Worm (Caenorhabditis elegans) whole organism, young adult: Measurements from ENCODE around the gene T13F2.4.
"Not testable (repeated sequence)": the region's sequence is repeated elsewhere in the genome, so short reads cannot be mapped to it uniquely, and the experiment has no call there.

ENCODE experiments used
- B0019.2 ChIP-seq: fragments of 200-800 bp; sonication (Bioruptor generic); conservative IDR thresholded peaks from 2 replicates; pipeline ENCODE4 v1.3.6; 2022; ENCODE audit warnings: missing genetic modification reagents, missing genetic modification characterization, missing compliant biosample characterization
- C17E4.6 ChIP-seq: fragments of 200-800 bp; sonication (Bioruptor generic); IDR thresholded peaks from 2 replicates; pipeline ENCODE4 v1.3.6; 2022; ENCODE audit warnings: missing genetic modification reagents, missing genetic modification characterization, missing compliant biosample characterization
- D2030.7 ChIP-seq: fragments of 200-800 bp; sonication (Bioruptor generic); IDR thresholded peaks from 2 replicates; pipeline ENCODE4 v1.3.6; 2022; ENCODE audit warnings: missing genetic modification reagents, missing genetic modification characterization, missing compliant biosample characterization
- F33H1.4 ChIP-seq: fragments of 200-800 bp; sonication (Bioruptor generic); IDR thresholded peaks from 2 replicates; pipeline ENCODE4 v1.3.6; 2022; ENCODE audit warnings: missing genetic modification reagents, missing genetic modification characterization, missing compliant biosample characterization
- F49E8.2 ChIP-seq: sonication (generic microtip); optimal IDR thresholded peaks from 3 replicates; lab custom pipeline; 2017; ENCODE audit warnings: missing genetic modification characterization, mild to moderate bottlenecking, missing compliant biosample characterization, antibody characterized with exemption, moderate library complexity; ENCODE audit not compliant: insufficient read depth
- F55B11.4 ChIP-seq: sonication (generic microtip); optimal IDR thresholded peaks from 2 replicates; lab custom pipeline; 2016; ENCODE audit warnings: missing compliant biosample characterization, missing genetic modification characterization, borderline replicate concordance; ENCODE audit not compliant: insufficient read depth
- Y53F4B.3 ChIP-seq: fragments of 200-800 bp; sonication (Bioruptor generic); IDR thresholded peaks from 2 replicates; pipeline ENCODE4 v1.3.6; 2022; ENCODE audit warnings: missing genetic modification reagents, missing genetic modification characterization, missing compliant biosample characterization
- Y95B8A.8 ChIP-seq: fragments of 200-800 bp; sonication (Bioruptor generic); IDR thresholded peaks from 2 replicates; pipeline ENCODE4 v1.3.6; 2022; ENCODE audit warnings: missing genetic modification reagents, missing genetic modification characterization, missing compliant biosample characterization
- ama-1 ChIP-seq, 3 experiments: fragments of 150-350 bp in 1 of 3; sonication (generic microtip) in 2 of 3; optimal IDR thresholded peaks; 2 replicates each; lab custom pipeline; 2014 to 2018; ENCODE audit warnings: missing biosample characterization in 2 of 3, missing genetic modification characterization in 2 of 3, missing genetic modification reagents in 2 of 3
- aptf-2 ChIP-seq: fragments of 200-800 bp; sonication (Bioruptor generic); conservative IDR thresholded peaks from 2 replicates; pipeline ENCODE4 v1.3.6; 2022; ENCODE audit warnings: missing genetic modification reagents, missing genetic modification characterization, missing compliant biosample characterization
- bed-1 ChIP-seq: fragments of 200-800 bp; sonication (Bioruptor generic); IDR thresholded peaks from 2 replicates; pipeline ENCODE4 v1.3.6; 2022; ENCODE audit warnings: missing genetic modification reagents, missing genetic modification characterization, missing compliant biosample characterization
- ceh-91 ChIP-seq: fragments of 200-800 bp; sonication (Bioruptor generic); IDR thresholded peaks from 2 replicates; pipeline ENCODE4 v1.3.6; 2022; ENCODE audit warnings: missing genetic modification reagents, missing genetic modification characterization, missing compliant biosample characterization
- dox-1 ChIP-seq: fragments of 200-800 bp; sonication (Bioruptor generic); IDR thresholded peaks from 2 replicates; pipeline ENCODE4 v1.3.6; 2022; ENCODE audit warnings: missing genetic modification reagents, missing genetic modification characterization, missing compliant biosample characterization
- dpl-1 ChIP-seq: fragments of 150-350 bp; optimal IDR thresholded peaks from 2 replicates; lab custom pipeline; 2014; ENCODE audit warnings: missing biosample characterization, missing genetic modification reagents, missing genetic modification characterization
- efl-1 ChIP-seq: fragments of 150-350 bp; optimal IDR thresholded peaks from 2 replicates; lab custom pipeline; 2014; ENCODE audit warnings: missing biosample characterization, missing genetic modification reagents, missing genetic modification characterization
- ekl-4 ChIP-seq: fragments of 200-800 bp; sonication (Bioruptor generic); IDR thresholded peaks from 2 replicates; pipeline ENCODE4 v1.3.6; 2022; ENCODE audit warnings: missing genetic modification reagents, missing genetic modification characterization, missing compliant biosample characterization
- hsf-1 ChIP-seq: fragments of 200-800 bp; sonication (Bioruptor generic); IDR thresholded peaks from 2 replicates; pipeline ENCODE4 v1.3.6; 2022; ENCODE audit warnings: missing genetic modification reagents, missing genetic modification characterization, missing compliant biosample characterization
- lin-26 ChIP-seq: fragments of 200-800 bp; sonication (Bioruptor generic); IDR thresholded peaks from 2 replicates; pipeline ENCODE4 v1.3.6; 2022; ENCODE audit warnings: missing genetic modification reagents, missing genetic modification characterization, missing compliant biosample characterization
- lin-35 ChIP-seq, 3 experiments: fragments of 150-350 bp in 2 of 3; sonication (generic microtip) in 1 of 3; optimal IDR thresholded peaks; 2 replicates each; lab custom pipeline; 2014 to 2018; ENCODE audit warnings: missing biosample characterization in 3 of 3, missing genetic modification characterization in 3 of 3, missing genetic modification reagents in 3 of 3
- lsl-1 ChIP-seq: fragments of 200-800 bp; sonication (Bioruptor generic); optimal IDR thresholded peaks from 2 replicates; lab custom pipeline; 2018; ENCODE audit warnings: mild to moderate bottlenecking, missing genetic modification characterization, moderate library complexity, missing compliant biosample characterization
- madf-3 ChIP-seq: fragments of 200-800 bp; sonication (Bioruptor generic); IDR thresholded peaks from 2 replicates; pipeline ENCODE4 v1.3.6; 2022; ENCODE audit warnings: missing genetic modification reagents, missing genetic modification characterization, missing compliant biosample characterization
- madf-6 ChIP-seq: fragments of 200-800 bp; sonication (Bioruptor generic); IDR thresholded peaks from 2 replicates; pipeline ENCODE4 v1.3.6; 2022; ENCODE audit warnings: missing genetic modification reagents, missing genetic modification characterization, missing compliant biosample characterization
- madf-8 ChIP-seq: fragments of 200-800 bp; sonication (Bioruptor generic); conservative IDR thresholded peaks from 2 replicates; pipeline ENCODE4 v1.3.6; 2022; ENCODE audit warnings: missing genetic modification reagents, missing genetic modification characterization, missing compliant biosample characterization
- nfyb-1 ChIP-seq: fragments of 200-800 bp; sonication (Bioruptor generic); IDR thresholded peaks from 2 replicates; pipeline ENCODE4 v1.3.6; 2022; ENCODE audit warnings: missing genetic modification reagents, missing genetic modification characterization, missing compliant biosample characterization
- nhr-179 ChIP-seq: sonication (generic microtip); optimal IDR thresholded peaks from 2 replicates; lab custom pipeline; 2016; ENCODE audit warnings: mild to moderate bottlenecking, missing genetic modification characterization, missing compliant biosample characterization
- pbrm-1 ChIP-seq: fragments of 200-800 bp; sonication (Bioruptor generic); IDR thresholded peaks from 2 replicates; pipeline ENCODE4 v1.3.6; 2022; ENCODE audit warnings: missing genetic modification reagents, missing genetic modification characterization, missing compliant biosample characterization
- rcor-1 ChIP-seq: fragments of 200-800 bp; sonication (Bioruptor generic); IDR thresholded peaks from 2 replicates; pipeline ENCODE4 v1.3.6; 2022; ENCODE audit warnings: missing genetic modification reagents, missing genetic modification characterization, missing compliant biosample characterization
- snpc-1.1 ChIP-seq: sonication (generic microtip); optimal IDR thresholded peaks from 2 replicates; lab custom pipeline; 2017; ENCODE audit warnings: missing genetic modification characterization, mild to moderate bottlenecking, missing compliant biosample characterization, antibody characterized with exemption, moderate library complexity, missing genotype, missing genetic modification reagents; ENCODE audit not compliant: insufficient read depth
- snpc-3.4 ChIP-seq: sonication (generic microtip); optimal IDR thresholded peaks from 2 replicates; lab custom pipeline; 2017; ENCODE audit warnings: missing genetic modification characterization, mild to moderate bottlenecking, missing compliant biosample characterization, antibody characterized with exemption, moderate library complexity, missing genotype, missing genetic modification reagents
- snpc-4 ChIP-seq, 5 experiments: fragments of 150-350 bp in 1 of 5; sonication (generic microtip) in 4 of 5; optimal IDR thresholded peaks; 2 replicates each; lab custom pipeline; 2014 to 2018; ENCODE audit warnings: missing genetic modification characterization in 5 of 5, missing biosample characterization in 3 of 5, antibody characterized with exemption in 2 of 5, mild to moderate bottlenecking in 2 of 5, missing compliant biosample characterization in 2 of 5, missing genotype in 2 of 5, moderate library complexity in 2 of 5, missing genetic modification reagents in 1 of 5
- tbp1 ChIP-seq: fragments of 200-800 bp; sonication (Bioruptor generic); optimal IDR thresholded peaks from 2 replicates; lab custom pipeline; 2018; ENCODE audit warnings: mild to moderate bottlenecking, missing genetic modification characterization, missing compliant biosample characterization
- tlf-1 ChIP-seq: fragments of 200-800 bp; sonication (Bioruptor generic); optimal IDR thresholded peaks from 2 replicates; lab custom pipeline; 2018; ENCODE audit warnings: mild to moderate bottlenecking, missing genetic modification characterization, missing compliant biosample characterization
- unc-130 ChIP-seq: sonication (generic microtip); optimal IDR thresholded peaks from 2 replicates; lab custom pipeline; 2016; ENCODE audit warnings: missing genetic modification reagents, missing genetic modification characterization, missing compliant biosample characterization
- xnd-1 ChIP-seq: sonication (generic microtip); optimal IDR thresholded peaks from 2 replicates; lab custom pipeline; 2016; ENCODE audit warnings: missing genotype, missing genetic modification reagents, missing genetic modification characterization, missing compliant biosample characterization
- ztf-28 ChIP-seq: fragments of 200-800 bp; sonication (Bioruptor generic); IDR thresholded peaks from 2 replicates; pipeline ENCODE4 v1.3.6; 2022; ENCODE audit warnings: missing genetic modification reagents, missing genetic modification characterization, missing compliant biosample characterization

T13F2.4 gene

ce11 chrIV:9789496-9789895 lies at the start of gene T13F2.4:
TSS of gene T13F2.4 (plus strand) at chrIV:9789796.
- TF ChIP-seq Y53F4B.3 = no peak
- no peak for TF ChIP-seq lin-26 (GFP tag; lab: Robert Waterston, UW)
- TF ChIP-seq tlf-1 (GFP tag; lab: Kevin White, UChicago) = no peak
- no peak for TF ChIP-seq madf-6
- no peak for TF ChIP-seq bed-1
- TF ChIP-seq tbp1 (GFP tag; lab: Kevin White, UChicago) = no peak
- no peak for TF ChIP-seq ama-1 (optimal IDR thresholded peaks at IDR 0.05; lab: Kevin White, UChicago)
- TF ChIP-seq ama-1 (GFP tag; optimal IDR thresholded peaks at IDR 0.05; lab: Kevin White, UChicago) = no peak
- no peak for TF ChIP-seq xnd-1 (tag; lab: Kevin White, UChicago)
- no peak for TF ChIP-seq nhr-179 (tag; lab: Kevin White, UChicago)
- TF ChIP-seq Y95B8A.8 = no peak
- no peak for TF ChIP-seq F55B11.4

DNA sequence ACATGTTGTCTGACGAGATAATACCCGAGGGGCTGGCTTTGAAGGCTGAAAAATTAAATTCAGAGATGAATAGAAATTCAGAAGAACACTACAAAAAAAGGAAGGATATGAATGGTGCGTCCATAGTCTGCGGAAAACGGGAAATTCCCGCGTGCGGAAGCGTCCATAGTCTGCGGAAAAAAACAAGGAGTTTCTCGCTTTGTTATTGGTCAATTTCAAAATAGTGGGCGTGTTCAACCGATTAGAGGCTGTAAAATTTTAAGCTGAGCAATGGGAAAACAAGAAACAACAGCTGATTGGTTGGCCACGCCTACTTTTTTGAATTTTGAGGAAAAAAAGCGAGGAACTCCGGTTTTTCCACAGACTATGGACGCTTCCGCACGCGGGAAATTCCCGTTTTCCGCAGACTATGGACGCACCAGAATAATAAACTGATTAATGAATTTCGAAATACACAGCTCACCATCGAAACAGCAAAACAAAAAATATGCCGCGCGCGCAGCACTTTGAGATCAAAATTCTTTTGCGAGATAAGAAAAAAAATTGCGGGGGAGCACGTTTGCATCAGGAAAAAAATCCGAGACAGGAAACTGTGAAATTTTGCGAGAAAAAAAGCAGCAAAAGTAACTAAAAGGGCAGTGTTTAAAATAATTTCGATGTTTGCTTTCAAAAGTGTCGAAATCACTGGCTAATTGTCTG lies 48.6 kb upstream of the T13F2.4 start, which contains the start of gene gln-6:
gln-6 (minus strand) TSS at position 51 of the 699 bp plus-strand sequence.
- not testable (repeated sequence) for TF ChIP-seq snpc-4 (GFP tag; optimal IDR thresholded peaks at IDR 0.05; lab: Kevin White, UChicago)
- TF ChIP-seq snpc-4 (tag; optimal IDR thresholded peaks at IDR 0.05; lab: Kevin White, UChicago) (peak in 1 of 4 experiments; percentile 28), lsl-1 (GFP tag; lab: Kevin White, UChicago) (peak; percentile 65), aptf-2 (GFP tag; lab: Robert Waterston, UW) (peak; percentile 32; the same call in 1 of the 2 replicates), hsf-1 (GFP tag; lab: Robert Waterston, UW) (peak; percentile 61; the same call in 1 of the 2 replicates), Y95B8A.8 (peak; percentile 62; the same call in 1 of the 2 replicates), madf-8 (GFP tag; lab: Robert Waterston, UW) (peak; percentile 90), unc-130 (GFP tag; lab: Kevin White, UChicago) (peak; percentile 35), ztf-28 (GFP tag; lab: Robert Waterston, UW) (0 out of 2 replicates have a peak, but pooled peaks have one; percentile 38), F49E8.2 (tag; lab: Kevin White, UChicago) (peak; percentile 40), pbrm-1 (GFP tag; lab: Robert Waterston, UW) (peak; percentile 37; the same call in 1 of the 2 replicates), nfyb-1 (GFP tag; lab: Robert Waterston, UW) (peak; percentile 25; the same call in 1 of the 2 replicates), dox-1 (GFP tag; lab: Robert Waterston, UW) (peak; percentile 82), ekl-4 (0 out of 2 replicates have a peak, but pooled peaks have one; percentile 19), ceh-91 (peak; percentile 89), madf-3 (peak; percentile 86), B0019.2 (GFP tag; lab: Robert Waterston, UW) (peak; percentile 67), C17E4.6 (peak; percentile 67; the same call in 1 of the 2 replicates), lin-35 (GFP tag; optimal IDR thresholded peaks at IDR 0.05; lab: Kevin White, UChicago) (peak in 1 of 3 experiments; percentile 44), efl-1 (GFP tag; lab: Kevin White, UChicago) (peak; percentile 94), F33H1.4 (GFP tag; lab: Robert Waterston, UW) (peak; percentile 71), snpc-3.4 (peak; percentile 51), rcor-1 (GFP tag; lab: Robert Waterston, UW) (0 out of 2 replicates have a peak, but pooled peaks have one; percentile 39), madf-6 (peak; percentile 96), dpl-1 (GFP tag; lab: Kevin White, UChicago) (peak; percentile 80), tlf-1 (GFP tag; lab: Kevin White, UChicago) (peak; percentile 67), D2030.7 (GFP tag; lab: Robert Waterston, UW) (peak; percentile 91; the same call in 1 of the 2 replicates), snpc-1.1 (tag; lab: Kevin White, UChicago) (peak; percentile 17), xnd-1 (tag; lab: Kevin White, UChicago) (peak; percentile 84)
